Worm (Caenorhabditis elegans) whole organism, late embryonic: ENCODE measurements around the gene srz-104.

Source experiments
- T23F11.4 ChIP-seq: fragments of 200-800 bp; sonication (Bioruptor generic); optimal IDR thresholded peaks from 2 replicates; lab custom pipeline; 2018; ENCODE audit warnings: mild to moderate bottlenecking, missing genetic modification characterization, missing compliant biosample characterization
- Y22D7AL.16 ChIP-seq: sonication (generic microtip); optimal IDR thresholded peaks from 2 replicates; lab custom pipeline; 2016; ENCODE audit warnings: missing genetic modification characterization, missing compliant biosample characterization
- ceh-14 ChIP-seq: sonication (generic microtip); optimal IDR thresholded peaks from 2 replicates; lab custom pipeline; 2016; ENCODE audit warnings: missing genotype, missing genetic modification characterization, missing compliant biosample characterization
- ceh-30 ChIP-seq: fragments of 150-350 bp; optimal IDR thresholded peaks from 2 replicates; lab custom pipeline; 2014; ENCODE audit warnings: missing biosample characterization, missing genetic modification characterization
- ceh-31 ChIP-seq: sonication (generic microtip); optimal IDR thresholded peaks from 2 replicates; lab custom pipeline; 2016; ENCODE audit warnings: missing genetic modification characterization, missing compliant biosample characterization
- ceh-45 ChIP-seq: fragments of 200-800 bp; sonication (Bioruptor generic); IDR thresholded peaks from 2 replicates; pipeline ENCODE4 v1.3.6; 2022; ENCODE audit warnings: missing genetic modification reagents, missing genetic modification characterization, missing compliant biosample characterization
- ceh-48 ChIP-seq: sonication (generic microtip); optimal IDR thresholded peaks from 2 replicates; lab custom pipeline; 2016; ENCODE audit warnings: missing genetic modification characterization, inconsistent platforms, missing compliant biosample characterization
- ceh-9 ChIP-seq: sonication (generic microtip); optimal IDR thresholded peaks from 2 replicates; lab custom pipeline; 2016; ENCODE audit warnings: mild to moderate bottlenecking, missing genetic modification characterization, inconsistent platforms, missing compliant biosample characterization
- dmd-4 ChIP-seq: sonication (generic microtip); optimal IDR thresholded peaks from 2 replicates; lab custom pipeline; 2016; ENCODE audit warnings: borderline replicate concordance, missing genetic modification characterization, missing compliant biosample characterization
- dve-1 ChIP-seq: sonication (generic microtip); optimal IDR thresholded peaks from 2 replicates; lab custom pipeline; 2017; ENCODE audit warnings: antibody characterized with exemption, mild to moderate bottlenecking, missing genetic modification characterization, missing compliant biosample characterization
- elt-4 ChIP-seq: sonication (generic microtip); optimal IDR thresholded peaks from 2 replicates; lab custom pipeline; 2016; ENCODE audit warnings: missing genetic modification characterization, missing compliant biosample characterization
- ets-4 ChIP-seq: sonication (generic microtip); optimal IDR thresholded peaks from 2 replicates; lab custom pipeline; 2016; ENCODE audit warnings: missing genetic modification characterization, missing compliant biosample characterization
- gmeb-2 ChIP-seq: sonication (generic microtip); optimal IDR thresholded peaks from 2 replicates; lab custom pipeline; 2016; ENCODE audit warnings: missing genetic modification characterization, inconsistent platforms, missing compliant biosample characterization
- lim-6 ChIP-seq: sonication (generic microtip); optimal IDR thresholded peaks from 2 replicates; lab custom pipeline; 2016; ENCODE audit warnings: missing genetic modification characterization, missing compliant biosample characterization
- lin-11 ChIP-seq: fragments of 200-800 bp; sonication (Bioruptor generic); optimal IDR thresholded peaks from 2 replicates; lab custom pipeline; 2018; ENCODE audit warnings: mild to moderate bottlenecking, missing genetic modification characterization, missing compliant biosample characterization
- mec-3 ChIP-seq: sonication (generic microtip); optimal IDR thresholded peaks from 2 replicates; lab custom pipeline; 2016; ENCODE audit warnings: borderline replicate concordance, missing genetic modification characterization, missing compliant biosample characterization
- pag-3 ChIP-seq: sonication (generic microtip); optimal IDR thresholded peaks from 2 replicates; lab custom pipeline; 2016; ENCODE audit warnings: missing compliant biosample characterization, missing genetic modification characterization, borderline replicate concordance
- pat-9 ChIP-seq: fragments of 200-800 bp; sonication (Bioruptor generic); optimal IDR thresholded peaks from 2 replicates; lab custom pipeline; 2018; ENCODE audit warnings: mild to moderate bottlenecking, missing genetic modification characterization, moderate library complexity, missing compliant biosample characterization
- sdc-2 ChIP-seq: sonication (generic microtip); optimal IDR thresholded peaks from 2 replicates; lab custom pipeline; 2016; ENCODE audit warnings: missing genotype, missing genetic modification characterization, missing compliant biosample characterization
- tbx-7 ChIP-seq: sonication (generic microtip); optimal IDR thresholded peaks from 2 replicates; lab custom pipeline; 2016; ENCODE audit warnings: missing genotype, missing genetic modification characterization, missing compliant biosample characterization
- unc-86 ChIP-seq: sonication (generic microtip); optimal IDR thresholded peaks from 2 replicates; lab custom pipeline; 2016; ENCODE audit warnings: missing genetic modification characterization, missing compliant biosample characterization

srz-104 gene

DNA sequence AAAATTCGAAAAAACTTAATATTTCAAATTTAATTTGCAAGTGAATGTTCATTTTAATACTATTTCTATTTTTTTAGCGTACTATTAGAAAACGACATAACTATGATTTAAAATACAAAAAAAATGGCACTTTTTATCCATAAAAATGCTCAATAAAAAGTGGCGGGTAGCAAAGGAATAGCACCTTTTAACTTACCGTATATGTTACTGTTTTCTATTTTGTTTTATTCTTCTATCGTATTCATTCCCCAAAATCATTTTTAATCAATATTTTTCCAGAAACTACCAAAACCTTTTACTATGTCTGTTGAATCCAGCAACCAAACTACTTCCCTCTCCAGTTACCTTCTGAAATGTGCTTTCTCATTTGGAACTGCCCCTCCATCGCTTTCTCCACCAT is 27.2 kb downstream of the srz-104 start, which contains the start of gene C35D6.4:
Gene C35D6.4, plus strand, starts transcription at position 301 of the 400 bp plus-strand sequence.
- TF ChIP-seq T23F11.4 (GFP tag; lab: Kevin White, UChicago), result no peak
- no peak for TF ChIP-seq ceh-31 (tag; lab: Kevin White, UChicago)
- no peak for TF ChIP-seq ceh-14 (tag; lab: Kevin White, UChicago)
- no peak for TF ChIP-seq ceh-9
- no peak for TF ChIP-seq sdc-2 (tag; lab: Kevin White, UChicago)
- TF ChIP-seq pat-9, result no peak
- TF ChIP-seq pag-3 (tag; lab: Kevin White, UChicago), result no peak

ce11 chrIV:16364581-16364980 is 41.1 kb downstream of the srz-104 start:
- TF ChIP-seq lim-6 (no peak), gmeb-2 (no peak), dmd-4 (tag; lab: Kevin White, UChicago) (no peak), Y22D7AL.16 (tag; lab: Kevin White, UChicago) (no peak), ceh-30 (tag; lab: Kevin White, UChicago) (no peak), dve-1 (no peak), elt-4 (tag; lab: Kevin White, UChicago) (no peak)

- TF ChIP-seq dve-1 (no peak), lin-11 (no peak), ceh-48 (tag; lab: Kevin White, UChicago) (no peak), unc-86 (tag; lab: Kevin White, UChicago) (no peak), dmd-4 (tag; lab: Kevin White, UChicago) (no peak), ceh-45 (no peak), tbx-7 (no peak), ets-4 (tag; lab: Kevin White, UChicago) (no peak), mec-3 (tag; lab: Kevin White, UChicago) (no peak)
Measured at ce11 chrIV:16370592-16370991, 47.1 kb downstream of the srz-104 start.
